Fruit fly (Drosophila melanogaster): ENCODE results near the gene S6k.

DNA sequence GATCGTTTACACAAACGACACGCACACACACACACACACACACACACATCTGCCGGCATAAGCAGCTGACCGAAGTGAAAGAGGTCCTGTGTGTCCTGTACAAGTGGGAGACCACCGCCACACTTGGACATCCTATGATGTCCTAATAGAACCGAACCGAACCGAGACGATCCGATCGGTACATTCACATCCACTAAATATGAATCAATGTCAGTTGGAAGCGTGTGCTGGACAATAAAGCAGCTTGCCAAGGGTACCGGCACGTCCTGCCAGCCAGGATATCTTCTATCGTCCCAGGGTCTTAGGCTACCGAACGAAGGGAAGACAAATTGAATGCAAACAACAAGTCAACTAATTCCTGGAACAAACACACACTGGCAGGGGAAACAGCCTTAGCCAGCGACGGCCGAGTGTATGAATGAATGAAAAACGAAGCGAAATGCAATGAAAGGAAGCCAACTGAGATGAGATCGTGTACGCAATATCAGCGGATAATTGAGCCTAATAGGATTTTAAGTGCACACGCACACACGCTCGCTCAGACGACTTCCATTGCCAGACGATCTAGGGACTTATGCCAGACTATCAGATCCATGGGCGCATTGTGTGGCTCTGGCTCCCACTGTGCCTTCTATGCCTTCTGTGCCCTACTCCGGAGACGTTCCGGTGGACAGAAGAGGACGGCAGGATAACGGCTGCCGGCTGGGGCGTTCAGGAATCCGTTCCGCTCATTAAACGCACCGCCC, 45.5 kb upstream of the S6k start:
- TF ChIP-seq CTCF (optimal IDR thresholded peaks at IDR 0.05) (no peak), CG8478 (optimal IDR thresholded peaks at IDR 0.05) (no peak)
